Worm (Caenorhabditis elegans): ENCODE results near the gene C04G6.13.

The C04G6.13 gene

DNA sequence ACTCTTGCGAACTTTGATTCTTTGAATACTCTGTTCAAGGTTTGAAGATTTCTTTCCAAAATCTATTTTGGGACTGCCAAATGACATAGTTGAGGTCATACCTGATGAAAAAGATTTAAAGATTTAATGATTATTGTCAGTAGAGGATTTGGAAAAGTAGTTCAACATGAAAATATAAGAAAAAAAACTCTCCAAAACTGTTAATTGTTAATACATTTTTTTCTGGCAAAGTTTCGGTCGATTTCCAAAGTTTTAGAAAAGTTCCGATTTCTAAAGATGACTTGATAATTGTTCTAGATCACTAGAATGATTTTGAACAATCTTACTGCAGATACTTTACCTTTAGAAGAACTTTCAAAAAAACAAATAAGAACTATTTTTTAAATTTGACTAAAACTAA is 22.8 kb upstream of the C04G6.13 start, which contains the start of gene C27A2.7:
C27A2.7 (minus strand) TSS at position 101 of the 400 bp plus-strand sequence.
- TF ChIP-seq sea-2 (GFP tag; optimal IDR thresholded peaks at IDR 0.05) (no peak), nfya-1 (tag; optimal IDR thresholded peaks at IDR 0.05; ENCODE audit: insufficient read depth) (no peak), unc-39 (tag; optimal IDR thresholded peaks at IDR 0.05) (no peak), mdl-1 (tag; optimal IDR thresholded peaks at IDR 0.05) (no peak), nhr-43 (tag; optimal IDR thresholded peaks at IDR 0.05; ENCODE audit: poor library complexity, severe bottlenecking) (no peak), lin-39 (tag; optimal IDR thresholded peaks at IDR 0.05) (no peak), fos-1 (tag; optimal IDR thresholded peaks at IDR 0.05) (no peak), ceh-16 (tag; optimal IDR thresholded peaks at IDR 0.05) (no peak), tbx-2 (tag; optimal IDR thresholded peaks at IDR 0.05) (no peak), ceh-82 (tag; optimal IDR thresholded peaks at IDR 0.05) (no peak), ceh-9 (tag; optimal IDR thresholded peaks at IDR 0.05) (no peak), eor-1 (tag; optimal IDR thresholded peaks at IDR 0.05) (no peak), egl-5 (tag; optimal IDR thresholded peaks at IDR 0.05) (no peak), daf-12 (tag; optimal IDR thresholded peaks at IDR 0.05) (no peak), nhr-237 (tag; optimal IDR thresholded peaks at IDR 0.05) (no peak)

DNA sequence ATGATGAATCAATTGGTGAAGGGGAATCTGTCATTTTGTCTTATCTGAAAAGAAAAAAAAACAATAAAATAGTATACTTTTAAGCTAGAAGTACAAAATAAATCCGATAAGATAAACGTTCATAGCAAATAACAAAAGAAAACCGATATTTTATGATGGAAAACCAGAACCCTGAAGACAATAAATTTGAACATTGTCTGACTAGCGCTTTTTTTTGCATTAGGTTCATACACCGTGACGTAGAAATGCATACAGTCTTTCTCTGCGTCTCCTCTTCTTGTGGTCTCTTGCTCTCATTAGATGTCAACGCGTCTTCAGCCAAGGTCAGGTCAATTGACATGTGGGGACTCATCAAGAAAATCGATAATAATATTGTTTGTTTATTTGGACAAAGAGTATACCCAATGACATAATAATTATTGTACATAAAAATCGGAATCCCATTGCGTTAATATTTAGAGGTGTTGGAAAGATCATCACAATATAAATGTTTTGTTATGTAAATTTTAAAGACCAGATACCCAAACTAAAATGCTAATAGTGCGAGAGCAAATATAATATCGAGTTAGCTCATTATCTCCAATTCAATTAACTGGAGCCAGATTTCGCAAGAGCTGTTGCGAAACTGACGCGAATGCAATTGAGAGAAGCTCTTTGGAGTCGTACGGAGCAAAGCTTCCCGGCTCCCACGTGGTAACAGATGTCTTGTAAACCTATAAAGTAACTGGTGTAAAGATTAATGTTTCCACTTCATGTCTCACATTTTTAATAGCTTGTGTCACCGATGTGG is 12.7 kb upstream of the C04G6.13 start, which contains the start of gene dsh-2:
dsh-2 (minus strand) TSS at position 51 of the 790 bp plus-strand sequence.
- no peak for TF ChIP-seq ceh-9 (tag; optimal IDR thresholded peaks at IDR 0.05)
- TF ChIP-seq daf-12 (tag; optimal IDR thresholded peaks at IDR 0.05), result no peak
- TF ChIP-seq nfya-1 (tag; optimal IDR thresholded peaks at IDR 0.05; ENCODE audit: insufficient read depth), result peak; percentile 65
- no peak for TF ChIP-seq zag-1 (tag; optimal IDR thresholded peaks at IDR 0.05)
- no peak for TF ChIP-seq unc-39 (tag; optimal IDR thresholded peaks at IDR 0.05)
- TF ChIP-seq ZK546.5 (tag; optimal IDR thresholded peaks at IDR 0.05), result no peak
- TF ChIP-seq lin-39 (tag; optimal IDR thresholded peaks at IDR 0.05), result no peak
- TF ChIP-seq elt-2 (tag; optimal IDR thresholded peaks at IDR 0.05), result peak; percentile 84
- no peak for TF ChIP-seq tbx-2 (tag; optimal IDR thresholded peaks at IDR 0.05)
- no peak for TF ChIP-seq nhr-77 (tag; optimal IDR thresholded peaks at IDR 0.05)
- TF ChIP-seq skn-1 (tag; optimal IDR thresholded peaks at IDR 0.05), result no peak
- no peak for TF ChIP-seq nhr-76 (tag; optimal IDR thresholded peaks at IDR 0.05)
- peak; percentile 42 for TF ChIP-seq hmg-11 (tag; optimal IDR thresholded peaks at IDR 0.05)
- TF ChIP-seq nhr-12 (tag; optimal IDR thresholded peaks at IDR 0.05), result no peak
- no peak for TF ChIP-seq fkh-10 (GFP tag; optimal IDR thresholded peaks at IDR 0.05)
- TF ChIP-seq nhr-28 (tag; optimal IDR thresholded peaks at IDR 0.05), result no peak
- no peak for TF ChIP-seq ama-1 (optimal IDR thresholded peaks at IDR 0.05)
- TF ChIP-seq ceh-28 (tag; optimal IDR thresholded peaks at IDR 0.05), result peak; percentile 72
- peak; percentile 49 for TF ChIP-seq pqm-1 (tag; optimal IDR thresholded peaks at IDR 0.05)
- peak; percentile 86 for TF ChIP-seq pha-4 (tag; optimal IDR thresholded peaks at IDR 0.05)
- TF ChIP-seq elt-3 (tag; optimal IDR thresholded peaks at IDR 0.05), result no peak
- no peak for TF ChIP-seq ztf-4 (tag; optimal IDR thresholded peaks at IDR 0.05)
- no peak for TF ChIP-seq R02D3.7 (tag; optimal IDR thresholded peaks at IDR 0.05)
- TF ChIP-seq nhr-25 (tag; optimal IDR thresholded peaks at IDR 0.05), result peak; percentile 98
- TF ChIP-seq nhr-237 (tag; optimal IDR thresholded peaks at IDR 0.05), result no peak
- TF ChIP-seq fkh-2 (tag; optimal IDR thresholded peaks at IDR 0.05), result no peak
- no peak for TF ChIP-seq mdl-1 (tag; optimal IDR thresholded peaks at IDR 0.05)
- TF ChIP-seq jun-1 (tag; optimal IDR thresholded peaks at IDR 0.05), result no peak
- no peak for TF ChIP-seq mml-1 (tag; optimal IDR thresholded peaks at IDR 0.05)
- TF ChIP-seq ztf-11 (tag; optimal IDR thresholded peaks at IDR 0.05), result no peak
- TF ChIP-seq lin-15B (tag; optimal IDR thresholded peaks at IDR 0.05), result peak; percentile 53
- TF ChIP-seq ceh-16 (tag; optimal IDR thresholded peaks at IDR 0.05), result no peak
- no peak for TF ChIP-seq lsy-12 (tag; optimal IDR thresholded peaks at IDR 0.05)
- TF ChIP-seq egl-5 (tag; optimal IDR thresholded peaks at IDR 0.05), result no peak
- no peak for TF ChIP-seq nhr-67 (tag; optimal IDR thresholded peaks at IDR 0.05)
- peak; percentile 37 for TF ChIP-seq nhr-43 (tag; optimal IDR thresholded peaks at IDR 0.05; ENCODE audit: poor library complexity, severe bottlenecking)
- TF ChIP-seq elt-1 (tag; optimal IDR thresholded peaks at IDR 0.05), result no peak
- no peak for TF ChIP-seq unc-62 (GFP tag; optimal IDR thresholded peaks at IDR 0.05)
- no peak for TF ChIP-seq eor-1 (tag; optimal IDR thresholded peaks at IDR 0.05)
- peak; percentile 31 for TF ChIP-seq snpc-4 (tag; optimal IDR thresholded peaks at IDR 0.05)
- TF ChIP-seq aly-2 (tag; optimal IDR thresholded peaks at IDR 0.05), result peak; percentile 26
- no peak for TF ChIP-seq nhr-11 (tag; optimal IDR thresholded peaks at IDR 0.05)
- no peak for TF ChIP-seq ceh-82 (tag; optimal IDR thresholded peaks at IDR 0.05)
- TF ChIP-seq fos-1 (tag; optimal IDR thresholded peaks at IDR 0.05), result no peak
- no peak for TF ChIP-seq sea-2 (GFP tag; optimal IDR thresholded peaks at IDR 0.05)
- TF ChIP-seq egl-27 (tag; optimal IDR thresholded peaks at IDR 0.05), result peak; percentile 11
- TF ChIP-seq nhr-23 (tag; optimal IDR thresholded peaks at IDR 0.05), result peak; percentile 94

Measured in whole organism, L3 larva.